Worm (Caenorhabditis elegans) whole organism, L2 larva: ENCODE results near the gene srd-21.

Source experiments
- ceh-82 ChIP-seq: fragments of 150-350 bp; optimal IDR thresholded peaks from 2 replicates; lab custom pipeline; 2014; ENCODE audit warnings: missing biosample characterization, missing genetic modification characterization
- lin-39 ChIP-seq: fragments of 150-350 bp; optimal IDR thresholded peaks from 2 replicates; lab custom pipeline; 2014; ENCODE audit warnings: missing biosample characterization, missing genetic modification reagents, missing genetic modification characterization
- unc-39 ChIP-seq: fragments of 150-350 bp; optimal IDR thresholded peaks from 2 replicates; lab custom pipeline; 2014; ENCODE audit warnings: missing biosample characterization, missing genetic modification characterization
- unc-62 ChIP-seq: fragments of 150-350 bp; optimal IDR thresholded peaks from 2 replicates; lab custom pipeline; 2014; ENCODE audit warnings: missing biosample characterization, missing genetic modification reagents, missing genetic modification characterization

DNA sequence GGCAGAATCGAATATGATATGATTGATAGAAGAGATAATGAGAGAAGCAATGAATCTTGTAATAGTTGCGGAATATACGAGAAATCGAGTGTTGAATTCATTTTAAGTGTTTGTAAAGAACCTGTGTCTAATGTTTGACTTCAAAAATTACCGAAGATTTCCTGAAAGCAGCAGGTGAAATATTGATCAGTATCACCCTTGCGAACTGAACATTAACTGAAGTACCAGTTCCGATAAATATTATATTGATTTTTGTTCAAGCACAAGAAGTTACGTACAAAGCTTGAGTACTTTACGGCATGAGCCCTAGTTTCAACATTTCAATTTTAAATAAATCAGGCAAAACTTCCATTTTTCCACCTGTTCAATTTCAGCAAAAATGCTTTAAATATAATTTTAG lies 49.5 kb downstream of the srd-21 start, which contains the start of gene srz-103:
- TF ChIP-seq ceh-82 (tag; lab: Kevin White, UChicago) (no peak), unc-39 (tag; lab: Kevin White, UChicago) (no peak), unc-62 (GFP tag; lab: Kevin White, UChicago) (no peak), lin-39 (tag; lab: Kevin White, UChicago) (no peak)
